Fruit fly (Drosophila melanogaster): Measurements from ENCODE around the gene kuk.

DNA sequence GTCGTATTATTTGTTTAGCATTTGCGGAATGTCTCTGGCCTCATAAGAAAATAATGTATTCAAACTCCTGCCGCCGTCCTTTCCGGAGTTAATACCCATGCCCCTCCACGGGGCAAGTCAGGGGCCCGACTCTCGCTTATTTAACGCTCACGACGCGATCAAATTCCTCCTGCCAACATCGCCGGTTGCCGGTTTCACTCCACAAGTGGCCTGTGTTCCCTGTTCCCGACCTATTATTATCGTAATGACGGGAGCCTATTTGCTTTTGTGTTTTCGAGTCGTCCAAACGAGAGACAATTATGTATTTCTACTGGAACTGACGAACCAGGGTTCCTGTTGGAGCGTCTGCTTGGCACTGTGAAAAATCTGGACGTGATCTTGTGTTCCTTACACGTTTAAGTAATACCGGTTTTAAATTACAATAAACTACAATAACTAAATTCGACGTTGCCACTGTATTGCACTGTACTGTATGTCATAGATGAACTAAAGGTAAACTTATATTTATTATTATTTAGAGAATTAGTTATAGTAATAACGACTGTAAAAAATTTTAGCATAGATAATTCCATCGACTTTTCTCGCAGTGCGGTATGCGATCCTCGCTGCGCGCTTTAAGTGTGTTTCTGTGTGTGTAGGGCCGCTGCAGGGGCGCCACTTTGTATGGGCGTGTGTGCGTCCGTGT lies 27.4 kb upstream of the kuk start:
- TF ChIP-seq h (optimal IDR thresholded peaks at IDR 0.05), result no peak
- no peak for TF ChIP-seq insv (optimal IDR thresholded peaks at IDR 0.05)
- no peak for TF ChIP-seq psq (optimal IDR thresholded peaks at IDR 0.05)

All from Kc167 (cell line).